Fruit fly (Drosophila melanogaster): ENCODE data around the gene Ype.

Gene Ype

DNA sequence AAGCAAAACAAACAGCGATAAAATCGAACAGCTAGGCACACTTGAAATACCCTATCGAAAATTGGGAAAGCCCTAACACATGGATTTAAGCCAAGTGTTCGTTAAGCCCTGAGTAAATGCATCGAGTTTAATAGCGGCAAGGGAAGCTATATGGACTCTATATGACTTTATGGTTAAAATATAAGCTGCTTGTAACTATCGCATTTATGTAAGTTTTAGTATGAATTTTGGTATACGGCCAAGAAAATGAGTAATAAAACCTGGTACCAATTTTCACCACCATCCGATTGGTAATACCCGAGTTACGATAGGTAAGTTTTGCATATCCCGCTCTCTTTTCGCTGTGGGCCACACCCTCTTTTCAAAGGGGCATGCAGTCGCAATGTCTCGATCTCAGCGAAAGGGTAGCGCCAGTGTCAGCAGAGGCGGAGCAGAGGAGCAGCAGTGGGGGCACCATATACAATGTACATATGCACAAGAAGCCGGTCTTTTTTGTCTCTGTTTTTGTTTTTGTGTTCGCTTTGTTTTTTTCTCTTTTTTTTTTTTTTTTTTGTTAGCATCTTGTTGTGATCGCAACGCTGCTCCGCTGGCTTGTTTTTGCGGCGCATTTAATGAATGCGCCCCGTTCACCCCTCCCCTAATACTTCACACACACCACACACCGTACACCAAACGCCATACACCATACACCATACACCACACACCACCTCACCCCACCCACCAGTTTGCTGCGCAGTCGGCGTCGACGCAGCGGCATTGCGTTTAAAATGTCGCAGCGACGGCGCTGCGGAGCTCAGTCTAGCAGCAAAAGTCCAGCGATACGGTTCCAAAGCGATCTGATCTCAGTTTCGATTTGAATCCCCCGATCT lies 17.0 kb upstream of the Ype start, which contains the start of gene GstT4 (continued):
- TF ChIP-seq pan (optimal IDR thresholded peaks at IDR 0.05) (no peak), pan (GFP tag; optimal IDR thresholded peaks at IDR 0.05 in 1 of 2, IDR thresholded peaks at IDR 0.05 in 1 of 2) (peak in 1 of 2 experiments; percentile 35), CG1529 (GFP tag; optimal IDR thresholded peaks at IDR 0.05) (peak; percentile 4), CG13775 (GFP tag; optimal IDR thresholded peaks at IDR 0.05) (peak; percentile 14), zfh2 (GFP tag; optimal IDR thresholded peaks at IDR 0.05) (peak; percentile 59), CG32772 (GFP tag; IDR thresholded peaks at IDR 0.05) (peak; percentile 86), CG12071 (GFP tag; optimal IDR thresholded peaks at IDR 0.05) (peak; percentile 30), CG1602 (GFP tag; optimal IDR thresholded peaks at IDR 0.05) (peak; percentile 42), grau (tag; optimal IDR thresholded peaks at IDR 0.05) (peak; percentile 9), psq (GFP tag; optimal IDR thresholded peaks at IDR 0.05) (peak; percentile 62), CG3281 (GFP tag; optimal IDR thresholded peaks at IDR 0.05) (peak; percentile 1), CG13424 (tag; optimal IDR thresholded peaks at IDR 0.05) (peak; percentile 48), Sin3A (optimal IDR thresholded peaks at IDR 0.05) (no peak), schlank (tag; optimal IDR thresholded peaks at IDR 0.05) (no peak), HLH4C (GFP tag; IDR thresholded peaks at IDR 0.05; ENCODE audit: partially characterized antibody) (no peak), CG2678 (tag; optimal IDR thresholded peaks at IDR 0.05) (peak; percentile 50), crp (GFP tag; optimal IDR thresholded peaks at IDR 0.05) (no peak), bcd (GFP tag; optimal IDR thresholded peaks at IDR 0.05) (peak; percentile 39), CG15479 (GFP tag; optimal IDR thresholded peaks at IDR 0.05) (no peak), ham (GFP tag; IDR thresholded peaks at IDR 0.05) (no peak), odd (GFP tag; optimal IDR thresholded peaks at IDR 0.05) (peak; percentile 29)

DNA sequence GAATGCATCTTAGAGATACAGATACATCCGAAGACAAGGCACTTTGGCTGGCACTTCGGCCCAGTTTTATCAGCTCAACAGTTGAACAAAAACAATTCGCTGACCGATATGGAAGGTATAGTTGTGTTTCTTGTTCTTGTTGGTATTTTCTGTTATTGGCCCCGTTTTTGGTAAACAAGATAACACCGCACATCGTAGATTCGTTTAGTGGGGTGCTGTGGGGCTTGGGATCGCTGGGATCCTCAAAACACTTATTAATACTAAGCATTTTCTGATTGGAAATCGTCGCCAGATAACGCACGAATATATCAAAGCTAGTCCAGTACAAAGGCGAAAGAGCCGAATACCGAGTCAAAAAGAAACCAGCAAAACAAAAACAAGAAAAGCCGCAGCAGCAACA lies 16.3 kb upstream of the Ype start:
- TF ChIP-seq dysf (GFP tag; IDR thresholded peaks at IDR 0.05) (no peak), sug (tag; optimal IDR thresholded peaks at IDR 0.05) (peak; percentile 81), Hey (tag; optimal IDR thresholded peaks at IDR 0.05) (peak; percentile 55), row (GFP tag; IDR thresholded peaks at IDR 0.05) (no peak), lola (GFP tag; optimal IDR thresholded peaks at IDR 0.05) (no peak), ci (GFP tag; IDR thresholded peaks at IDR 0.05) (0 out of 3 replicates have a peak, but pooled peaks have one; percentile 7), tll (GFP tag; optimal IDR thresholded peaks at IDR 0.05) (no peak), insv (GFP tag; optimal IDR thresholded peaks at IDR 0.05) (peak in 1 of 2 experiments; percentile 33), lmd (GFP tag; IDR thresholded peaks at IDR 0.05) (no peak), CG10462 (GFP tag; optimal IDR thresholded peaks at IDR 0.05) (no peak), CG15479 (GFP tag; optimal IDR thresholded peaks at IDR 0.05) (no peak), grn (GFP tag; optimal IDR thresholded peaks at IDR 0.05) (peak; percentile 92), CG12155 (GFP tag; optimal IDR thresholded peaks at IDR 0.05) (no peak), CG13894 (tag; optimal IDR thresholded peaks at IDR 0.05) (peak; percentile 68), CG14965 (GFP tag; optimal IDR thresholded peaks at IDR 0.05; ENCODE audit: borderline replicate concordance) (no peak), bab2 (GFP tag; optimal IDR thresholded peaks at IDR 0.05) (no peak), ara (GFP tag; IDR thresholded peaks at IDR 0.05) (0 out of 2 replicates have a peak, but pooled peaks have one; percentile 24), CG1832 (GFP tag; optimal IDR thresholded peaks at IDR 0.05) (no peak), eve (GFP tag; optimal IDR thresholded peaks at IDR 0.05) (no peak), B-H2 (GFP tag; optimal IDR thresholded peaks at IDR 0.05) (peak; percentile 32), CG8290 (GFP tag; optimal IDR thresholded peaks at IDR 0.05) (no peak), CG8290 (tag; optimal IDR thresholded peaks at IDR 0.05) (peak in 1 of 2 experiments; percentile 1), mirr (GFP tag; optimal IDR thresholded peaks at IDR 0.05) (peak; percentile 87), Pdp1 (GFP tag; optimal IDR thresholded peaks at IDR 0.05) (no peak), CG13296 (GFP tag; optimal IDR thresholded peaks at IDR 0.05) (peak; percentile 32), tx (GFP tag; optimal IDR thresholded peaks at IDR 0.05) (no peak), zfh2 (GFP tag; optimal IDR thresholded peaks at IDR 0.05) (no peak), CG13123 (GFP tag; optimal IDR thresholded peaks at IDR 0.05) (no peak), ATbp (GFP tag; optimal IDR thresholded peaks at IDR 0.05) (no peak), Abd-B (GFP tag; optimal IDR thresholded peaks at IDR 0.05) (no peak)
